Worm (Caenorhabditis elegans) whole organism, mixed stage, embryonic: Measurements from ENCODE around the gene his-32.

Experiments
- bed-3 ChIP-seq: fragments of 200-800 bp; sonication (Bioruptor generic); optimal IDR thresholded peaks from 3 replicates; lab custom pipeline; 2018; ENCODE audit warnings: mild to moderate bottlenecking, missing genetic modification characterization, moderate library complexity, missing compliant biosample characterization
- drap-1 ChIP-seq: fragments of 200-800 bp; sonication (Bioruptor generic); optimal IDR thresholded peaks from 3 replicates; lab custom pipeline; 2018; ENCODE audit warnings: mild to moderate bottlenecking, missing genetic modification characterization, missing compliant biosample characterization
- nhr-76 ChIP-seq: sonication (generic microtip); optimal IDR thresholded peaks from 2 replicates; lab custom pipeline; 2017; ENCODE audit warnings: missing biosample characterization, missing genetic modification characterization
- snpc-4 ChIP-seq: fragments of 150-350 bp; optimal IDR thresholded peaks from 2 replicates; lab custom pipeline; 2014; ENCODE audit warnings: missing biosample characterization, missing genetic modification characterization
- unc-120 ChIP-seq: sonication (generic microtip); optimal IDR thresholded peaks from 2 replicates; lab custom pipeline; 2017; ENCODE audit warnings: missing genetic modification characterization, missing compliant biosample characterization; ENCODE audit not compliant: poor library complexity, severe bottlenecking

ce11 chrIV:8299636-8300035, 34.5 kb upstream of the his-32 start, which contains the start of gene F35H10.6:
- TF ChIP-seq drap-1 (GFP tag; lab: Kevin White, UChicago): no peak
- no peak for TF ChIP-seq nhr-76 (tag; lab: Kevin White, UChicago)
- no peak for TF ChIP-seq bed-3 (GFP tag; lab: Kevin White, UChicago)
- no peak for TF ChIP-seq unc-120 (tag; lab: Kevin White, UChicago)
- no peak for TF ChIP-seq snpc-4 (tag; lab: Kevin White, UChicago)
